Worm (Caenorhabditis elegans) whole organism, midembryonic: ENCODE results near the gene epc-1.

Source experiments
- flt-1 ChIP-seq: fragments of 200-800 bp; sonication (Bioruptor generic); IDR thresholded peaks from 2 replicates; pipeline ENCODE4 v1.3.6; 2022; ENCODE audit warnings: missing genetic modification characterization, missing compliant biosample characterization
- klf-2 ChIP-seq: fragments of 200-800 bp; sonication (Bioruptor generic); conservative IDR thresholded peaks from 2 replicates; pipeline ENCODE4 v1.3.6; 2022; ENCODE audit warnings: missing genetic modification reagents, missing genetic modification characterization, missing compliant biosample characterization
- ref-1 ChIP-seq: fragments of 200-800 bp; sonication (Bioruptor generic); conservative IDR thresholded peaks from 2 replicates; pipeline ENCODE4 v1.3.6; 2022; ENCODE audit warnings: missing genetic modification reagents, missing genetic modification characterization, missing compliant biosample characterization
- ztf-23 ChIP-seq: fragments of 200-800 bp; sonication (Bioruptor generic); IDR thresholded peaks from 2 replicates; pipeline ENCODE4 v1.3.6; 2022; ENCODE audit warnings: missing genetic modification reagents, missing genetic modification characterization, missing compliant biosample characterization

DNA sequence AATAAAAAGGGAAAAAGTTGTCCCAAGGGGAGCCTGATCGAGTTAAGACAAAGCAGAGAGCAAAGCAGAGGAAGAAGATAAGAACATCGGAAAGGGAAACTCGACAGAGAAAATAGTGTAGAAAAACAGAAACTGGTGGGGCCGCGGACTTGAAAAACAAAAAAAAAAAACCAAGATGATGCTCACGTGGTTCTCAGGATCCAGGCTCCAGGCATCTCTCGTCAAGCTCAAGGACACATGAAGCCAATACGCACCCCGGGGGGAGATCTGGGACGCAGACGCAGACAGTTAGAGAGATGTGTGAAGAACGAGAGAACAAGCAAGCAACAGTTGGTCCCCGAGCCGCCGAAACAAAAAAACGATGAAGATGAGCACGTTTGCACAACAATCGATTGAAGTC lies 52.3 kb downstream of the epc-1 start:
- TF ChIP-seq ztf-23 (GFP tag; lab: Robert Waterston, UW) (no peak), flt-1 (GFP tag; lab: Robert Waterston, UW) (peak; percentile 47; the same call in 1 of the 2 replicates), klf-2 (GFP tag; lab: Robert Waterston, UW) (no peak), ref-1 (GFP tag; lab: Robert Waterston, UW) (no peak)
